Fruit fly (Drosophila melanogaster) whole organism, embryonic: ENCODE results near the gene CG31189.

ENCODE experiments used
- Bgb ChIP-seq: fragments of 200-800 bp; sonication (Bioruptor generic); IDR thresholded peaks from 2 replicates; pipeline ENCODE4 v1.3.6; 2022; ENCODE audit warnings: missing biosample characterization, missing genetic modification characterization; ENCODE audit not compliant: partially characterized antibody
- CG10209 ChIP-seq: fragments of 200-800 bp; sonication (Bioruptor generic); optimal IDR thresholded peaks from 3 replicates; lab custom pipeline; 2017; ENCODE audit warnings: missing biosample characterization, mild to moderate bottlenecking, missing genetic modification characterization, missing genetic modification reagents
- CG11695 ChIP-seq: fragments of 200-800 bp; sonication (Bioruptor generic); IDR thresholded peaks from 3 replicates; pipeline ENCODE4 v1.3.6; 2022; ENCODE audit warnings: missing biosample characterization, missing genetic modification characterization
- CG13624 ChIP-seq: fragments of 200-800 bp; sonication (Bioruptor generic); optimal IDR thresholded peaks from 2 replicates; lab custom pipeline; 2016; ENCODE audit warnings: missing biosample characterization, missing genetic modification characterization
- CG14014 ChIP-seq: fragments of 200-800 bp; sonication (Bioruptor generic); IDR thresholded peaks from 2 replicates; pipeline ENCODE4 v1.3.6; 2022; ENCODE audit warnings: missing biosample characterization, missing genetic modification characterization
- CG1529 ChIP-seq: fragments of 200-800 bp; sonication (Bioruptor generic); optimal IDR thresholded peaks from 3 replicates; lab custom pipeline; 2018; ENCODE audit warnings: missing biosample characterization, missing genetic modification characterization
- CG15696 ChIP-seq: fragments of 200-800 bp; sonication (Bioruptor generic); optimal IDR thresholded peaks from 2 replicates; lab custom pipeline; 2019; ENCODE audit warnings: missing biosample characterization, mild to moderate bottlenecking, missing genetic modification characterization, moderate library complexity
- CG17186 ChIP-seq: fragments of 200-800 bp; sonication (Bioruptor generic); optimal IDR thresholded peaks from 3 replicates; lab custom pipeline; 2017; ENCODE audit warnings: missing biosample characterization, missing genetic modification reagents, missing genetic modification characterization
- CG3407 ChIP-seq: fragments of 200-800 bp; sonication (Bioruptor generic); optimal IDR thresholded peaks from 2 replicates; lab custom pipeline; 2018; ENCODE audit warnings: missing biosample characterization, mild to moderate bottlenecking, missing genetic modification characterization
- CG3847 ChIP-seq: fragments of 200-800 bp; sonication (Bioruptor generic); IDR thresholded peaks from 2 replicates; pipeline ENCODE4 v1.3.6; 2022; ENCODE audit warnings: missing biosample characterization, missing genetic modification characterization
- CG43689 ChIP-seq: fragments of 200-800 bp; sonication (Bioruptor generic); IDR thresholded peaks from 2 replicates; pipeline ENCODE4 v1.3.6; 2022; ENCODE audit warnings: missing biosample characterization, missing genetic modification characterization
- CG6683 ChIP-seq: fragments of 200-800 bp; sonication (Bioruptor generic); optimal IDR thresholded peaks from 2 replicates; lab custom pipeline; 2017; ENCODE audit warnings: missing biosample characterization, mild to moderate bottlenecking, missing genetic modification characterization, missing genetic modification reagents
- CG6854 ChIP-seq: fragments of 200-800 bp; sonication (Bioruptor generic); optimal IDR thresholded peaks from 3 replicates; lab custom pipeline; 2017; ENCODE audit warnings: missing biosample characterization, mild to moderate bottlenecking, missing genetic modification characterization
- CG7357 ChIP-seq: fragments of 200-800 bp; sonication (Bioruptor generic); IDR thresholded peaks from 3 replicates; pipeline ENCODE4 v1.3.6; 2022; ENCODE audit warnings: missing biosample characterization, missing genetic modification characterization
- CG9932 ChIP-seq: fragments of 200-800 bp; sonication (Bioruptor generic); IDR thresholded peaks from 2 replicates; pipeline ENCODE4 v1.3.6; 2022; ENCODE audit warnings: missing biosample characterization, missing genetic modification characterization
- Chrac-16 ChIP-seq: fragments of 200-800 bp; sonication (Bioruptor generic); optimal IDR thresholded peaks from 3 replicates; lab custom pipeline; 2016; ENCODE audit warnings: missing biosample characterization, missing genetic modification characterization
- CoRest ChIP-seq: fragments of 200-800 bp; sonication (Bioruptor generic); optimal IDR thresholded peaks from 3 replicates; lab custom pipeline; 2018; ENCODE audit warnings: missing biosample characterization, mild to moderate bottlenecking, missing genetic modification characterization, moderate library complexity
- Dip2 ChIP-seq: fragments of 200-800 bp; sonication (Bioruptor generic); IDR thresholded peaks from 2 replicates; pipeline ENCODE4 v1.3.6; 2022; ENCODE audit warnings: missing biosample characterization, missing genetic modification characterization
- Dip3 ChIP-seq: fragments of 200-800 bp; sonication (Bioruptor generic); optimal IDR thresholded peaks from 3 replicates; lab custom pipeline; 2016; ENCODE audit warnings: missing biosample characterization, missing genetic modification characterization
- Dll ChIP-seq: fragments of 200-800 bp; sonication (Bioruptor generic); IDR thresholded peaks from 4 replicates; pipeline ENCODE4 v1.3.6; 2022; ENCODE audit warnings: missing biosample characterization, missing genetic modification characterization; ENCODE audit not compliant: partially characterized antibody
- HLH4C ChIP-seq: fragments of 200-800 bp; sonication (Bioruptor generic); IDR thresholded peaks from 3 replicates; pipeline ENCODE4 v1.3.6; 2022; ENCODE audit warnings: missing biosample characterization, missing genetic modification characterization; ENCODE audit not compliant: partially characterized antibody
- HmgD ChIP-seq: fragments of 200-800 bp; sonication (Bioruptor generic); optimal IDR thresholded peaks from 3 replicates; lab custom pipeline; 2016; ENCODE audit warnings: missing biosample characterization, missing genetic modification characterization
- Hmr ChIP-seq: fragments of 200-800 bp; sonication (Bioruptor generic); optimal IDR thresholded peaks from 3 replicates; lab custom pipeline; 2017; ENCODE audit warnings: mild to moderate bottlenecking, missing biosample characterization, missing genetic modification reagents, missing genetic modification characterization
- MBD-R2 ChIP-seq: fragments of 200-800 bp; sonication (Bioruptor generic); IDR thresholded peaks from 2 replicates; pipeline ENCODE4 v1.3.6; 2022; ENCODE audit warnings: missing biosample characterization, missing genetic modification characterization
- NFAT ChIP-seq: fragments of 200-800 bp; sonication (Bioruptor generic); IDR thresholded peaks from 2 replicates; pipeline ENCODE4 v1.3.6; 2022; ENCODE audit warnings: missing biosample characterization, missing genetic modification characterization
- Opbp ChIP-seq: fragments of 200-800 bp; sonication (Bioruptor generic); IDR thresholded peaks from 3 replicates; pipeline ENCODE4 v1.3.6; 2022; ENCODE audit warnings: missing biosample characterization, missing genetic modification characterization; ENCODE audit not compliant: partially characterized antibody
- Pdp1 ChIP-seq, 2 experiments: fragments of 200-800 bp; sonication (Bioruptor generic); optimal IDR thresholded peaks; 3 replicates each; lab custom pipeline; 2016; ENCODE audit warnings: missing biosample characterization in 2 of 2, missing genetic modification characterization in 2 of 2, mild to moderate bottlenecking in 1 of 2, moderate library complexity in 1 of 2
- Vsx1 ChIP-seq: fragments of 200-800 bp; sonication (Bioruptor generic); optimal IDR thresholded peaks from 2 replicates; lab custom pipeline; 2017; ENCODE audit warnings: missing biosample characterization, mild to moderate bottlenecking, missing genetic modification characterization, missing genetic modification reagents
- YL-1 ChIP-seq: fragments of 200-800 bp; sonication (Bioruptor generic); optimal IDR thresholded peaks from 3 replicates; lab custom pipeline; 2017; ENCODE audit warnings: missing biosample characterization, mild to moderate bottlenecking, missing genetic modification characterization
- ato ChIP-seq: fragments of 200-800 bp; sonication (Bioruptor generic); IDR thresholded peaks from 2 replicates; pipeline ENCODE4 v1.3.6; 2022; ENCODE audit warnings: missing biosample characterization, missing genetic modification characterization; ENCODE audit not compliant: partially characterized antibody
- chinmo ChIP-seq: fragments of 200-800 bp; sonication (Bioruptor generic); IDR thresholded peaks from 4 replicates; pipeline ENCODE4 v1.3.6; 2022; ENCODE audit warnings: missing biosample characterization, missing genetic modification characterization; ENCODE audit not compliant: partially characterized antibody
- chn ChIP-seq: fragments of 200-800 bp; sonication (Bioruptor generic); optimal IDR thresholded peaks from 2 replicates; lab custom pipeline; 2016; ENCODE audit warnings: missing biosample characterization, missing genetic modification characterization
- cwo ChIP-seq: fragments of 200-800 bp; sonication (Bioruptor generic); optimal IDR thresholded peaks from 3 replicates; lab custom pipeline; 2017; ENCODE audit warnings: missing biosample characterization, missing genetic modification characterization, mild to moderate bottlenecking, moderate library complexity, missing genetic modification reagents
- danr ChIP-seq: fragments of 200-800 bp; sonication (Bioruptor generic); IDR thresholded peaks from 2 replicates; pipeline ENCODE4 v1.3.6; 2022; ENCODE audit warnings: missing biosample characterization, missing genetic modification characterization
- disco-r ChIP-seq: fragments of 200-800 bp; sonication (Bioruptor generic); optimal IDR thresholded peaks from 2 replicates; lab custom pipeline; 2016; ENCODE audit warnings: missing biosample characterization, missing genetic modification characterization
- dmrt99B ChIP-seq: fragments of 200-800 bp; sonication (Bioruptor generic); optimal IDR thresholded peaks from 2 replicates; lab custom pipeline; 2018; ENCODE audit warnings: missing biosample characterization, mild to moderate bottlenecking, missing genetic modification characterization, moderate library complexity
- eyg ChIP-seq: fragments of 200-800 bp; sonication (Bioruptor generic); optimal IDR thresholded peaks from 3 replicates; lab custom pipeline; 2016; ENCODE audit warnings: missing biosample characterization, missing genetic modification characterization
- gfzf ChIP-seq: fragments of 200-800 bp; sonication (Bioruptor generic); optimal IDR thresholded peaks from 2 replicates; lab custom pipeline; 2016; ENCODE audit warnings: missing biosample characterization, mild to moderate bottlenecking, missing genetic modification characterization, moderate library complexity
- pita ChIP-seq: fragments of 200-800 bp; sonication (Bioruptor generic); optimal IDR thresholded peaks from 2 replicates; lab custom pipeline; 2017; ENCODE audit warnings: missing biosample characterization, mild to moderate bottlenecking, missing genetic modification characterization
- row ChIP-seq: fragments of 200-800 bp; sonication (Bioruptor generic); IDR thresholded peaks from 3 replicates; pipeline ENCODE4 v1.3.6; 2022; ENCODE audit warnings: missing biosample characterization, missing genetic modification characterization
- sd ChIP-seq: fragments of 200-800 bp; sonication (Bioruptor generic); optimal IDR thresholded peaks from 3 replicates; lab custom pipeline; 2018; ENCODE audit warnings: missing biosample characterization, mild to moderate bottlenecking, missing genetic modification characterization, moderate library complexity
- sens ChIP-seq: fragments of 200-800 bp; sonication (Bioruptor generic); peaks from one replicate; lab custom pipeline; 2016; ENCODE audit warnings: missing biosample characterization, missing genetic modification characterization
- so ChIP-seq: fragments of 200-800 bp; sonication (Bioruptor generic); IDR thresholded peaks from 3 replicates; pipeline ENCODE4 v1.3.6; 2022; ENCODE audit warnings: missing biosample characterization, missing genetic modification characterization
- sob ChIP-seq: fragments of 200-800 bp; sonication (Bioruptor generic); IDR thresholded peaks from 2 replicates; pipeline ENCODE4 v1.3.6; 2022; ENCODE audit warnings: missing biosample characterization, missing genetic modification characterization
- stc ChIP-seq: fragments of 200-800 bp; sonication (Bioruptor generic); IDR thresholded peaks from 2 replicates; pipeline ENCODE4 v1.3.6; 2022; ENCODE audit warnings: missing biosample characterization, missing genetic modification characterization
- trem ChIP-seq: fragments of 200-800 bp; optimal IDR thresholded peaks from 3 replicates; lab custom pipeline; 2019; ENCODE audit warnings: missing biosample characterization, mild to moderate bottlenecking, missing genetic modification characterization, moderate library complexity
- usp ChIP-seq: fragments of >200 bp; optimal IDR thresholded peaks from 2 replicates; lab custom pipeline; 2017; ENCODE audit warnings: missing biosample characterization, missing genetic modification characterization
- vfl ChIP-seq: fragments of 200-800 bp; sonication (Bioruptor generic); optimal IDR thresholded peaks from 2 replicates; lab custom pipeline; 2016; ENCODE audit warnings: missing biosample characterization, missing genetic modification characterization
- zen2 ChIP-seq: fragments of 200-800 bp; sonication (Bioruptor generic); IDR thresholded peaks from 3 replicates; pipeline ENCODE4 v1.3.6; 2022; ENCODE audit warnings: missing biosample characterization, missing genetic modification characterization; ENCODE audit not compliant: partially characterized antibody
- zf30C ChIP-seq: fragments of 200-800 bp; sonication (Bioruptor generic); optimal IDR thresholded peaks from 3 replicates; lab custom pipeline; 2018; ENCODE audit warnings: missing biosample characterization, mild to moderate bottlenecking, missing genetic modification characterization

The CG31189 gene

DNA sequence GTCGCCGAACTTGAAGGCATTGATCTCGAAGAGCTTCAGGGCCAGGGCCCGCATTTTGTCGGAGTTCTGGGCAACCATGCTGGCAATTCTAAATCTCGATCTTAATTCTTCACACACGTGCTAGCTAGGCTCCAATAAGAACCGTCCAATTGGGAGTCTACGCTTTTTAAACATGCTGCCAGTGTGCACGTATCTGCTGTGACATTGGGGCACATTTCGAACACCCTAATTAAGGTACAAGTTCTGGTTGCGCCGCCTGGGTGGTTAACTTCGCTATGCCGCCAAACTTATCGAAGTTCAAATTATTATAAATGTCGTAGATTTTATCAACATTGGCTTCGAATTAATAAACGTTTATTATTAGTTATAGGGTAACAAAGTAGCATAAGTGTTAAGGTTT lies 27.5 kb upstream of the CG31189 start, which contains the start of gene r-l (continued):
- TF ChIP-seq CG15696 (no peak), Pdp1 (GFP tag; optimal IDR thresholded peaks at IDR 0.05; lab: Kevin White, UChicago) (peak in 1 of 2 experiments; percentile 51), sd (tag; lab: Kevin White, UChicago) (peak; percentile 20), Dll (0 out of 4 replicates have a peak, but pooled peaks have one; percentile 12), so (GFP tag; lab: Robert Waterston, UW) (no peak), MBD-R2 (GFP tag; lab: Robert Waterston, UW) (peak; percentile 84), CG43689 (GFP tag; lab: Robert Waterston, UW) (no peak), Opbp (0 out of 3 replicates have a peak, but pooled peaks have one; percentile 12), HLH4C (peak; percentile 19; the same call in 1 of the 3 replicates), CG1529 (GFP tag; lab: Kevin White, UChicago) (no peak), cwo (GFP tag; lab: Kevin White, UChicago) (peak; percentile 40), CG6683 (GFP tag; lab: Kevin White, UChicago) (no peak), chn (peak; percentile 8), CG7357 (GFP tag; lab: Robert Waterston, UW) (no peak), Bgb (GFP tag; lab: Robert Waterston, UW) (peak; percentile 40; the same call in 1 of the 2 replicates), vfl (GFP tag; lab: Kevin White, UChicago) (no peak), Dip2 (no peak), CG10209 (GFP tag; lab: Kevin White, UChicago) (no peak), CG14014 (GFP tag; lab: Robert Waterston, UW) (no peak), stc (GFP tag; lab: Robert Waterston, UW) (no peak), CG3407 (GFP tag; lab: Kevin White, UChicago) (no peak), YL-1 (peak; percentile 59), pita (peak; percentile 70), CoRest (tag; lab: Kevin White, UChicago) (peak; percentile 45), ato (GFP tag; lab: Robert Waterston, UW) (no peak), CG9932 (GFP tag; lab: Robert Waterston, UW) (no peak), disco-r (GFP tag; lab: Kevin White, UChicago) (no peak), eyg (GFP tag; lab: Kevin White, UChicago) (no peak), CG3847 (peak; percentile 64), Vsx1 (GFP tag; lab: Kevin White, UChicago) (peak; percentile 44), CG13624 (peak; percentile 69), CG17186 (GFP tag; lab: Kevin White, UChicago) (peak; percentile 95), HmgD (GFP tag; lab: Kevin White, UChicago) (peak; percentile 72), sob (0 out of 2 replicates have a peak, but pooled peaks have one; percentile 19), dmrt99B (tag; lab: Kevin White, UChicago) (no peak), Hmr (GFP tag; lab: Kevin White, UChicago) (peak; percentile 46), zf30C (GFP tag; lab: Kevin White, UChicago) (no peak), usp (GFP tag; lab: Kevin White, UChicago) (no peak), trem (peak; percentile 48), CG11695 (GFP tag; lab: Robert Waterston, UW) (no peak), Dip3 (GFP tag; lab: Kevin White, UChicago) (peak; percentile 15), NFAT (no peak; the same call in 1 of the 2 replicates), sens (GFP tag; lab: Kevin White, UChicago) (peak; percentile 65), Chrac-16 (GFP tag; lab: Kevin White, UChicago) (no peak), CG6854 (GFP tag; lab: Kevin White, UChicago) (no peak), zen2 (GFP tag; lab: Robert Waterston, UW) (no peak), row (GFP tag; lab: Robert Waterston, UW) (peak; percentile 31; the same call in 1 of the 3 replicates), chinmo (GFP tag; lab: Robert Waterston, UW) (0 out of 4 replicates have a peak, but pooled peaks have one; percentile 65), gfzf (GFP tag; lab: Kevin White, UChicago) (peak; percentile 98), danr (GFP tag; lab: Robert Waterston, UW) (no peak)
